Worm (Caenorhabditis elegans): ENCODE data around the gene C50F4.12.

ce11 chrV:9534621-9535020 is 4.9 kb downstream of the C50F4.12 start, which contains the start of gene tag-329:
- TF ChIP-seq ets-7 (tag; optimal IDR thresholded peaks at IDR 0.05) (no peak), ama-1 (optimal IDR thresholded peaks at IDR 0.05) (no peak), ceh-13 (GFP tag; optimal IDR thresholded peaks at IDR 0.05) (no peak), F13C5.2 (tag; optimal IDR thresholded peaks at IDR 0.05) (no peak)

All from whole organism, early embryonic.